Fruit fly (Drosophila melanogaster): Measurements from ENCODE around the gene Abl.

- no peak for TF ChIP-seq psq (optimal IDR thresholded peaks at IDR 0.05)
- no peak for TF ChIP-seq Myc (optimal IDR thresholded peaks at IDR 0.05)
These were observed 8.9 kb downstream of the Abl start for dm6 chr3L:16638639-16639388.
